Fruit fly (Drosophila melanogaster) whole organism, pupa: ENCODE data around the gene Abi.

Experiments
- CG12605 ChIP-seq: fragments of 200-800 bp; sonication (Bioruptor generic); IDR thresholded peaks from 2 replicates; pipeline ENCODE4 v1.3.6; 2022; ENCODE audit warnings: missing biosample characterization, missing genetic modification characterization
- CG9948 ChIP-seq: fragments of 200-800 bp; sonication (Bioruptor generic); optimal IDR thresholded peaks from 2 replicates; lab custom pipeline; 2018; ENCODE audit warnings: missing biosample characterization, mild to moderate bottlenecking, missing genetic modification characterization, moderate library complexity
- Pif1A ChIP-seq: fragments of 200-800 bp; sonication (Bioruptor generic); optimal IDR thresholded peaks from 3 replicates; lab custom pipeline; 2016; ENCODE audit warnings: missing biosample characterization, missing genetic modification characterization
- fd96Ca ChIP-seq: fragments of 200-800 bp; sonication (Bioruptor generic); IDR thresholded peaks from 3 replicates; pipeline ENCODE4 v1.3.6; 2022; ENCODE audit warnings: missing biosample characterization, missing genetic modification characterization
- rn ChIP-seq: fragments of 200-800 bp; sonication (Bioruptor generic); IDR thresholded peaks from 2 replicates; pipeline ENCODE4 v1.3.6; 2022; ENCODE audit warnings: missing biosample characterization, missing genetic modification characterization

dm6 chr3R:14085555-14085954, 36.7 kb downstream of the Abi start:
- TF ChIP-seq rn (GFP tag; lab: Robert Waterston, UW): no peak
- TF ChIP-seq fd96Ca (GFP tag; lab: Robert Waterston, UW): no peak
- no peak for TF ChIP-seq CG9948 (tag; lab: Kevin White, UChicago)
- no peak for TF ChIP-seq Pif1A (GFP tag; lab: Kevin White, UChicago)
- no peak for TF ChIP-seq CG12605
